Fruit fly (Drosophila melanogaster) whole organism, embryonic: ENCODE results near the gene CG8292.

Experiments
- B-H2 ChIP-seq: fragments of 200-800 bp; sonication (Bioruptor generic); optimal IDR thresholded peaks from 2 replicates; lab custom pipeline; 2018; ENCODE audit warnings: missing biosample characterization, mild to moderate bottlenecking, missing genetic modification characterization
- CG1024 ChIP-seq: fragments of 200-800 bp; sonication (Bioruptor generic); IDR thresholded peaks from 2 replicates; pipeline ENCODE4 v1.3.6; 2022; ENCODE audit warnings: missing biosample characterization, missing genetic modification characterization
- CG10274 ChIP-seq: fragments of 200-800 bp; sonication (Bioruptor generic); optimal IDR thresholded peaks from 3 replicates; lab custom pipeline; 2017; ENCODE audit warnings: missing biosample characterization, mild to moderate bottlenecking, missing genetic modification characterization
- CG10431 ChIP-seq: fragments of 200-800 bp; sonication (Bioruptor generic); optimal IDR thresholded peaks from 3 replicates; lab custom pipeline; 2018; ENCODE audit warnings: missing biosample characterization, mild to moderate bottlenecking, missing genetic modification characterization
- CG10462 ChIP-seq: fragments of 200-800 bp; sonication (Bioruptor generic); optimal IDR thresholded peaks from 2 replicates; lab custom pipeline; 2016; ENCODE audit warnings: missing biosample characterization, missing genetic modification characterization
- CG10543 ChIP-seq: fragments of 200-800 bp; sonication (Bioruptor generic); optimal IDR thresholded peaks from 3 replicates; lab custom pipeline; 2017; ENCODE audit warnings: missing biosample characterization, mild to moderate bottlenecking, missing genetic modification characterization, moderate library complexity
- CG10654 ChIP-seq: fragments of 200-800 bp; sonication (Bioruptor generic); optimal IDR thresholded peaks from 2 replicates; lab custom pipeline; 2016; ENCODE audit warnings: missing biosample characterization, missing genetic modification characterization
- CG10959 ChIP-seq: fragments of 200-800 bp; sonication (Bioruptor generic); IDR thresholded peaks from 2 replicates; pipeline ENCODE4 v1.3.6; 2022; ENCODE audit warnings: missing biosample characterization, missing genetic modification characterization
- CG11504 ChIP-seq: fragments of 200-800 bp; sonication (Bioruptor generic); optimal IDR thresholded peaks from 3 replicates; lab custom pipeline; 2019; ENCODE audit warnings: missing biosample characterization, mild to moderate bottlenecking, missing genetic modification characterization, moderate library complexity
- CG12104 ChIP-seq: fragments of 200-800 bp; sonication (Bioruptor generic); optimal IDR thresholded peaks from 3 replicates; lab custom pipeline; 2016; ENCODE audit warnings: missing biosample characterization, missing genetic modification characterization
- CG1529 ChIP-seq: fragments of 200-800 bp; sonication (Bioruptor generic); optimal IDR thresholded peaks from 3 replicates; lab custom pipeline; 2018; ENCODE audit warnings: missing biosample characterization, missing genetic modification characterization
- CG15479 ChIP-seq: fragments of 200-800 bp; sonication (Bioruptor generic); optimal IDR thresholded peaks from 3 replicates; lab custom pipeline; 2019; ENCODE audit warnings: missing biosample characterization, mild to moderate bottlenecking, missing genetic modification characterization, moderate library complexity
- CG16779 ChIP-seq: fragments of 200-800 bp; sonication (Bioruptor generic); IDR thresholded peaks from 2 replicates; pipeline ENCODE4 v1.3.6; 2022; ENCODE audit warnings: missing biosample characterization, missing genetic modification characterization
- CG16863 ChIP-seq: fragments of 200-800 bp; sonication (Bioruptor generic); optimal IDR thresholded peaks from 3 replicates; lab custom pipeline; 2016; ENCODE audit warnings: missing biosample characterization, missing genetic modification characterization
- CG18262 ChIP-seq: fragments of 200-800 bp; optimal IDR thresholded peaks from 3 replicates; lab custom pipeline; 2019; ENCODE audit warnings: missing biosample characterization, mild to moderate bottlenecking, missing genetic modification characterization, moderate library complexity
- CG32532 ChIP-seq: fragments of 200-800 bp; sonication (Bioruptor generic); IDR thresholded peaks from 2 replicates; pipeline ENCODE4 v1.3.6; 2022; ENCODE audit warnings: missing biosample characterization, missing genetic modification characterization
- CG32767 ChIP-seq: fragments of 200-800 bp; sonication (Bioruptor generic); IDR thresholded peaks from 2 replicates; pipeline ENCODE4 v1.3.6; 2022; ENCODE audit warnings: missing biosample characterization, missing genetic modification characterization
- CG32772 ChIP-seq: fragments of 200-800 bp; sonication (Bioruptor generic); IDR thresholded peaks from 2 replicates; pipeline ENCODE4 v1.3.6; 2022; ENCODE audit warnings: missing biosample characterization, missing genetic modification characterization
- CG34422 ChIP-seq: fragments of 200-800 bp; sonication (Bioruptor generic); IDR thresholded peaks from 3 replicates; pipeline ENCODE4 v1.3.6; 2022; ENCODE audit warnings: missing biosample characterization, missing genetic modification characterization
- Dek ChIP-seq: fragments of 200-800 bp; sonication (Bioruptor generic); optimal IDR thresholded peaks from 3 replicates; lab custom pipeline; 2019; ENCODE audit warnings: missing biosample characterization, mild to moderate bottlenecking, missing genetic modification characterization, moderate library complexity
- Dip2 ChIP-seq: fragments of 200-800 bp; sonication (Bioruptor generic); IDR thresholded peaks from 2 replicates; pipeline ENCODE4 v1.3.6; 2022; ENCODE audit warnings: missing biosample characterization, missing genetic modification characterization
- Dp ChIP-seq: fragments of 200-800 bp; sonication (Bioruptor generic); optimal IDR thresholded peaks from 2 replicates; lab custom pipeline; 2018; ENCODE audit warnings: missing biosample characterization, mild to moderate bottlenecking, missing genetic modification characterization, moderate library complexity
- Ets65A ChIP-seq: fragments of 200-800 bp; sonication (Bioruptor generic); peaks from one replicate; lab custom pipeline; 2016; ENCODE audit warnings: missing biosample characterization, missing genetic modification characterization
- Fer2 ChIP-seq: fragments of 200-800 bp; sonication (Bioruptor generic); optimal IDR thresholded peaks from 2 replicates; lab custom pipeline; 2018; ENCODE audit warnings: missing biosample characterization, mild to moderate bottlenecking, missing genetic modification characterization, moderate library complexity
- HHEX ChIP-seq: fragments of 200-800 bp; sonication (Bioruptor generic); optimal IDR thresholded peaks from 3 replicates; lab custom pipeline; 2017; ENCODE audit warnings: missing biosample characterization, mild to moderate bottlenecking, missing genetic modification characterization, missing genetic modification reagents
- Hr39 ChIP-seq: fragments of >200 bp; optimal IDR thresholded peaks from 2 replicates; lab custom pipeline; 2017
- NfI ChIP-seq: fragments of 200-800 bp; sonication (Bioruptor generic); optimal IDR thresholded peaks from 3 replicates; lab custom pipeline; 2018; ENCODE audit warnings: missing biosample characterization, mild to moderate bottlenecking, missing genetic modification characterization, moderate library complexity
- Sry-β ChIP-seq: fragments of 200-800 bp; sonication (Bioruptor generic); optimal IDR thresholded peaks from 2 replicates; lab custom pipeline; 2018; ENCODE audit warnings: missing biosample characterization, mild to moderate bottlenecking, missing genetic modification characterization, moderate library complexity
- Usf ChIP-seq: fragments of 200-800 bp; sonication (Bioruptor generic); optimal IDR thresholded peaks from 2 replicates; lab custom pipeline; 2017; ENCODE audit warnings: missing genotype, missing biosample characterization, missing genetic modification characterization
- amos ChIP-seq: fragments of 200-800 bp; sonication (Bioruptor generic); IDR thresholded peaks from 2 replicates; pipeline ENCODE4 v1.3.6; 2022; ENCODE audit warnings: missing biosample characterization, missing genetic modification characterization; ENCODE audit not compliant: partially characterized antibody
- az2 ChIP-seq: fragments of 200-800 bp; sonication (Bioruptor generic); optimal IDR thresholded peaks from 3 replicates; lab custom pipeline; 2016; ENCODE audit warnings: missing biosample characterization, missing genetic modification characterization
- cg ChIP-seq: fragments of 200-800 bp; sonication (Bioruptor generic); optimal IDR thresholded peaks from 3 replicates; lab custom pipeline; 2019; ENCODE audit warnings: missing biosample characterization, mild to moderate bottlenecking, missing genetic modification characterization, moderate library complexity
- ci ChIP-seq: fragments of 200-800 bp; sonication (Bioruptor generic); IDR thresholded peaks from 3 replicates; pipeline ENCODE4 v1.3.6; 2022; ENCODE audit warnings: missing biosample characterization, missing genetic modification characterization
- fru ChIP-seq: fragments of >200 bp; optimal IDR thresholded peaks from 2 replicates; lab custom pipeline; 2017
- fu2 ChIP-seq: fragments of 200-800 bp; sonication (Bioruptor generic); optimal IDR thresholded peaks from 2 replicates; lab custom pipeline; 2016; ENCODE audit warnings: missing biosample characterization, missing genetic modification characterization
- gce ChIP-seq: fragments of 200-800 bp; sonication (Bioruptor generic); IDR thresholded peaks from 3 replicates; pipeline ENCODE4 v1.3.6; 2022; ENCODE audit warnings: missing biosample characterization, missing genetic modification characterization
- ham ChIP-seq: fragments of 200-800 bp; sonication (Bioruptor generic); IDR thresholded peaks from 2 replicates; pipeline ENCODE4 v1.3.6; 2022; ENCODE audit warnings: missing biosample characterization, missing genetic modification characterization
- hb ChIP-seq: fragments of 200-800 bp; sonication (Bioruptor generic); IDR thresholded peaks from 3 replicates; pipeline ENCODE4 v1.3.6; 2022; ENCODE audit warnings: missing biosample characterization, missing genetic modification characterization; ENCODE audit not compliant: partially characterized antibody
- kah ChIP-seq: fragments of 200-800 bp; sonication (Bioruptor generic); optimal IDR thresholded peaks from 2 replicates; lab custom pipeline; 2018; ENCODE audit warnings: missing biosample characterization, mild to moderate bottlenecking, missing genetic modification characterization
- klu ChIP-seq: fragments of 200-800 bp; sonication (Bioruptor generic); IDR thresholded peaks from 2 replicates; pipeline ENCODE4 v1.3.6; 2022; ENCODE audit warnings: missing biosample characterization, missing genetic modification characterization
- lbe ChIP-seq: fragments of 200-800 bp; sonication (Bioruptor generic); optimal IDR thresholded peaks from 2 replicates; lab custom pipeline; 2016; ENCODE audit warnings: missing biosample characterization, mild to moderate bottlenecking, missing genetic modification characterization
- mam ChIP-seq: fragments of 200-800 bp; sonication (Bioruptor generic); optimal IDR thresholded peaks from 3 replicates; lab custom pipeline; 2016; ENCODE audit warnings: missing biosample characterization, missing genetic modification characterization
- nmo ChIP-seq: fragments of 200-800 bp; sonication (Bioruptor generic); optimal IDR thresholded peaks from 2 replicates; lab custom pipeline; 2018; ENCODE audit warnings: missing biosample characterization, mild to moderate bottlenecking, missing genetic modification characterization, moderate library complexity
- pzg ChIP-seq: fragments of 200-800 bp; sonication (Bioruptor generic); optimal IDR thresholded peaks from 3 replicates; lab custom pipeline; 2018; ENCODE audit warnings: missing biosample characterization, mild to moderate bottlenecking, missing genetic modification characterization, moderate library complexity
- ranshi ChIP-seq: fragments of 200-800 bp; sonication (Bioruptor generic); IDR thresholded peaks from 2 replicates; pipeline ENCODE4 v1.3.6; 2022; ENCODE audit warnings: missing biosample characterization, missing genetic modification characterization
- sens ChIP-seq: fragments of 200-800 bp; sonication (Bioruptor generic); peaks from one replicate; lab custom pipeline; 2016; ENCODE audit warnings: missing biosample characterization, missing genetic modification characterization
- sqz ChIP-seq: fragments of 200-800 bp; sonication (Bioruptor generic); optimal IDR thresholded peaks from 3 replicates; lab custom pipeline; 2018; ENCODE audit warnings: missing biosample characterization, mild to moderate bottlenecking, missing genetic modification characterization
- unc-4 ChIP-seq: fragments of 200-800 bp; sonication (Bioruptor generic); IDR thresholded peaks from 2 replicates; pipeline ENCODE4 v1.3.6; 2022; ENCODE audit warnings: missing biosample characterization, missing genetic modification characterization; ENCODE audit not compliant: partially characterized antibody
- wek ChIP-seq: fragments of 200-800 bp; sonication (Bioruptor generic); optimal IDR thresholded peaks from 3 replicates; lab custom pipeline; 2018; ENCODE audit warnings: missing biosample characterization, mild to moderate bottlenecking, missing genetic modification characterization, moderate library complexity
- zen ChIP-seq: fragments of 200-800 bp; sonication (Bioruptor generic); optimal IDR thresholded peaks from 3 replicates; lab custom pipeline; 2018; ENCODE audit warnings: missing biosample characterization, mild to moderate bottlenecking, missing genetic modification characterization, moderate library complexity

Gene CG8292

dm6 chr2L:8212666-8213270, 5.0 kb downstream of the CG8292 start, which contains the start of the genes CG8372 and CG8360 (continued):
- TF ChIP-seq amos (GFP tag; lab: Robert Waterston, UW) (0 out of 2 replicates have a peak, but pooled peaks have one; percentile 26), CG34422 (GFP tag; lab: Robert Waterston, UW) (peak; percentile 99), fru (lab: Kevin White, UChicago) (no peak), CG10543 (GFP tag; lab: Kevin White, UChicago) (peak; percentile 98), CG32772 (peak; percentile 99), CG16779 (GFP tag; lab: Robert Waterston, UW) (peak; percentile 98), nmo (GFP tag; lab: Kevin White, UChicago) (peak; percentile 99), B-H2 (peak; percentile 98), Dip2 (GFP tag; lab: Robert Waterston, UW) (peak; percentile 74; the same call in 1 of the 2 replicates), fu2 (GFP tag; lab: Kevin White, UChicago) (peak; percentile 99), CG10274 (GFP tag; lab: Kevin White, UChicago) (peak; percentile 94), ham (GFP tag; lab: Robert Waterston, UW) (peak; percentile 93), sqz (GFP tag; lab: Kevin White, UChicago) (peak; percentile 96), Sry-β (peak; percentile 72), sens (peak; percentile 100), unc-4 (GFP tag; lab: Robert Waterston, UW) (peak; percentile 48; the same call in 1 of the 2 replicates), NfI (peak; percentile 99), lbe (GFP tag; lab: Kevin White, UChicago) (peak; percentile 99), CG32532 (GFP tag; lab: Robert Waterston, UW) (peak; percentile 99), CG1529 (GFP tag; lab: Kevin White, UChicago) (peak; percentile 98), CG10462 (GFP tag; lab: Kevin White, UChicago) (peak; percentile 99), hb (GFP tag; lab: Robert Waterston, UW) (0 out of 3 replicates have a peak, but pooled peaks have one; percentile 31), az2 (GFP tag; lab: Kevin White, UChicago) (peak; percentile 99), Ets65A (peak; percentile 100), HHEX (GFP tag; lab: Kevin White, UChicago) (peak; percentile 99), CG11504 (peak; percentile 96), Dp (GFP tag; lab: Kevin White, UChicago) (peak; percentile 45), Dek (tag; lab: Kevin White, UChicago) (peak; percentile 98), zen (tag; lab: Kevin White, UChicago) (peak; percentile 97), ranshi (peak; percentile 99), mam (peak; percentile 99), Hr39 (no peak), pzg (GFP tag; lab: Kevin White, UChicago) (peak; percentile 74), klu (GFP tag; lab: Robert Waterston, UW) (peak; percentile 98), wek (GFP tag; lab: Kevin White, UChicago) (peak; percentile 91), cg (GFP tag; lab: Kevin White, UChicago) (peak; percentile 8), CG10654 (GFP tag; lab: Kevin White, UChicago) (peak; percentile 99), CG32767 (GFP tag; lab: Robert Waterston, UW) (peak; percentile 98), CG10959 (peak; percentile 97), Usf (GFP tag; lab: Kevin White, UChicago) (peak; percentile 97), CG12104 (GFP tag; lab: Kevin White, UChicago) (peak; percentile 97), gce (GFP tag; lab: Robert Waterston, UW) (peak; percentile 98), CG15479 (GFP tag; lab: Kevin White, UChicago) (peak; percentile 68), CG18262 (peak; percentile 98), kah (GFP tag; lab: Kevin White, UChicago) (peak; percentile 93), Fer2 (tag; lab: Kevin White, UChicago) (peak; percentile 96), CG16863 (GFP tag; lab: Kevin White, UChicago) (peak; percentile 99), CG10431 (GFP tag; lab: Kevin White, UChicago) (peak; percentile 92), CG1024 (GFP tag; lab: Robert Waterston, UW) (peak; percentile 97), ci (GFP tag; lab: Robert Waterston, UW) (peak; percentile 99)
